Fruit fly (Drosophila melanogaster): Measurements from ENCODE around the gene CG43739.

The CG43739 gene

DNA sequence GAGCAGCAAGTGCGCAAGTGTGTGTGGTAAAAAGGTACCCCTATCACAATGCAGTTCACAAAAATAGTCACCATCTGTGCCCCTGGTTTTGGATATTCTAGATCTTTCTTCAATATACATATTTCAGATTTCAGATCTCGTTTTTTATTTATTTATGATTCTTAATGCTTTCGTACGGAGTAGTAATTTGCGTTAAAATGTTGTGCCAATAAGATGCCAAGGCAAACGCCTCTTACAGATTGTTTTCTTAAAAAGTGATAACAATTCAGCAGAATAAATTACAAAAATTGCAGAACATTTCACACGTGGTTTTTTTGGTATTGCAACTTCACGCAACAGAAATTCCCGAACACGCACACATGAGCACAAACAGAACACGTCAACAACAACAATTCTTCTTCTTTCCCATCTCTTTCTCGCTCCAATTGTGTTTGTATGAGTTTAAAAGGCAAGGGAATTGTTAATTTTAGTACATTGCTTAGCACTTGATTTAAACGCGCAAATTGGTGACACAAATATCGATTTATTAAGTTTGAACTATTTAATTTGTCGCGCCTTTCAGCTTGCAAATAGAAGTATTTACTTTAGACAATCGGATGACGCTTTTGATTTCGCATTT, 566 bp downstream of the CG43739 start (continued):
- TF ChIP-seq nerfin-1 (tag; optimal IDR thresholded peaks at IDR 0.05) (peak; percentile 79), CG11696 (GFP tag; IDR thresholded peaks at IDR 0.05) (peak; percentile 92), CG10959 (GFP tag; IDR thresholded peaks at IDR 0.05) (peak; percentile 44), nau (GFP tag; optimal IDR thresholded peaks at IDR 0.05) (no peak), Xrp1 (GFP tag; IDR thresholded peaks at IDR 0.05) (peak; percentile 38; the same call in 1 of the 2 replicates), CG12299 (tag; optimal IDR thresholded peaks at IDR 0.05) (peak; percentile 82), HLH3B (GFP tag; IDR thresholded peaks at IDR 0.05) (peak; percentile 71), Dref (GFP tag; IDR thresholded peaks at IDR 0.05) (no peak), CG2678 (tag; optimal IDR thresholded peaks at IDR 0.05) (no peak), CG4854 (GFP tag; optimal IDR thresholded peaks at IDR 0.05) (peak; percentile 55), CG32772 (GFP tag; IDR thresholded peaks at IDR 0.05) (no peak; the same call in 1 of the 2 replicates), hbn (GFP tag; IDR thresholded peaks at IDR 0.05; ENCODE audit: partially characterized antibody) (no peak), row (GFP tag; IDR thresholded peaks at IDR 0.05) (no peak; the same call in 2 of the 3 replicates), CG13123 (GFP tag; optimal IDR thresholded peaks at IDR 0.05) (no peak), stwl (tag; optimal IDR thresholded peaks at IDR 0.05) (no peak), kni (GFP tag; optimal IDR thresholded peaks at IDR 0.05) (no peak), peb (GFP tag; IDR thresholded peaks at IDR 0.05) (peak; percentile 38; the same call in 1 of the 2 replicates), CG12942 (GFP tag; optimal IDR thresholded peaks at IDR 0.05) (peak; percentile 37)

DNA sequence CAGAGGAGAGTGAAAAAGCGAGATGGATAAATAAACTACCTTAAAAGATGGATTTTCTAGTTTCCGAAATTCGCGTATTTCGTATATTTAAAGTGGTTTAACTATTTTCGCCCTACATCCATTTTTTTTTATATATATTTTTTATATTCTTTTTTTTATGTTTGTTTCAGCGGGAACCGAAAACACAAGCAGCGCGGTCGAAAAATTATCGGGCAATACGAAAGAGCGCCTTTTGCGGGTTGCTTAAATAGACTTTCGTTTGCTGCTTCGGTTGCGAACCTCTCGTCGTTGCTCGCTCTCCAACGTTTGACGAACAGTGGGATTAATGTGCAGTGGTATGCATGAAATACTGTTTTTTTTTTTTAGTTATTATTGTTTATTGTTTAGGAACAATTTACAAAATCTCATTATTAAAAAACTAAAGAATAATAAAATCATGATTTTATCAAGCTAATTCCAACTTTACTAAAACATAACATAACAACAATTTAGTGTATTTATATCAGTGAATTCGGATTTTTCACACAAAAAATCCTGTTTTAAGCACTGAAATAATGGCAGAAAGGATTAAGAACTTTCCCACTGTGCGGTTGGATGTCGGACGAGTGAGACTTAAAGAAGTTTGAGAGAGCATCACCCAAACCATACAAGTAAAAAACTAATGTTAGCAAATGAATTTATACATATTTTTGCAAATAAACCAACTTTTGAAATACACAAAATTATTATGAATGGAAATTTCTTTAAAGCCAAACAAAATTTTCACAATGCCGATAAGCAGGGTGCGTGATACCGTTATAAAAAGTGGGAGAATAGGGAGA, 1.3 kb downstream of the CG43739 start:
- TF ChIP-seq CG11247 (GFP tag; IDR thresholded peaks at IDR 0.05) (no peak; the same call in 1 of the 2 replicates), GATAe (GFP tag; conservative IDR thresholded peaks at IDR 0.05) (peak; percentile 41; the same call in 1 of the 2 replicates), Pdp1 (GFP tag; optimal IDR thresholded peaks at IDR 0.05) (peak in 1 of 2 experiments; percentile 34), HLHmδ (GFP tag; optimal IDR thresholded peaks at IDR 0.05) (no peak), wdn (GFP tag; IDR thresholded peaks at IDR 0.05) (no peak), CG33557 (GFP tag; optimal IDR thresholded peaks at IDR 0.05) (peak; percentile 71), Trl (optimal IDR thresholded peaks at IDR 0.05) (peak; percentile 33 to 41), Trl (GFP tag; optimal IDR thresholded peaks at IDR 0.05) (no peak), CG2678 (tag; optimal IDR thresholded peaks at IDR 0.05) (peak; percentile 98), CG8290 (GFP tag; optimal IDR thresholded peaks at IDR 0.05) (no peak), CG8290 (tag; optimal IDR thresholded peaks at IDR 0.05) (no peak), grn (GFP tag; optimal IDR thresholded peaks at IDR 0.05) (no peak), CG30020 (tag; optimal IDR thresholded peaks at IDR 0.05) (peak; percentile 50), ssp (GFP tag; IDR thresholded peaks at IDR 0.05) (0 out of 2 replicates have a peak, but pooled peaks have one; percentile 23), CG16779 (GFP tag; IDR thresholded peaks at IDR 0.05) (peak; percentile 43; the same call in 1 of the 2 replicates), fu2 (GFP tag; optimal IDR thresholded peaks at IDR 0.05) (no peak), run (tag; optimal IDR thresholded peaks at IDR 0.05) (peak; percentile 67), Optix (GFP tag; IDR thresholded peaks at IDR 0.05) (0 out of 3 replicates have a peak, but pooled peaks have one; percentile 16), B-H2 (GFP tag; optimal IDR thresholded peaks at IDR 0.05) (no peak), pzg (GFP tag; optimal IDR thresholded peaks at IDR 0.05) (no peak), CG4424 (GFP tag; optimal IDR thresholded peaks at IDR 0.05) (peak; percentile 95), CG7556 (GFP tag; optimal IDR thresholded peaks at IDR 0.05) (peak; percentile 91), fru (optimal IDR thresholded peaks at IDR 0.05) (no peak), CG17385 (GFP tag; optimal IDR thresholded peaks at IDR 0.05) (peak; percentile 54), btn (GFP tag; optimal IDR thresholded peaks at IDR 0.05) (no peak), CG4617 (GFP tag; optimal IDR thresholded peaks at IDR 0.05; ENCODE audit: borderline replicate concordance) (no peak), az2 (GFP tag; optimal IDR thresholded peaks at IDR 0.05) (peak; percentile 61), CG33213 (GFP tag; optimal IDR thresholded peaks at IDR 0.05) (no peak), CG8765 (GFP tag; IDR thresholded peaks at IDR 0.05) (peak; percentile 47; the same call in 1 of the 2 replicates), CG6765 (GFP tag; optimal IDR thresholded peaks at IDR 0.05) (peak; percentile 92), sima (GFP tag; optimal IDR thresholded peaks at IDR 0.05) (peak; percentile 51), sqz (GFP tag; optimal IDR thresholded peaks at IDR 0.05) (peak; percentile 91)
